Worm (Caenorhabditis elegans) whole organism, young adult: ENCODE results near the gene ceh-38.

ENCODE experiments used
- B0261.1 ChIP-seq: sonication (generic microtip); optimal IDR thresholded peaks from 2 replicates; lab custom pipeline; 2016; ENCODE audit warnings: mild to moderate bottlenecking, missing genetic modification characterization, moderate library complexity, missing compliant biosample characterization
- C17E4.6 ChIP-seq: fragments of 200-800 bp; sonication (Bioruptor generic); IDR thresholded peaks from 2 replicates; pipeline ENCODE4 v1.3.6; 2022; ENCODE audit warnings: missing genetic modification reagents, missing genetic modification characterization, missing compliant biosample characterization
- F57A8.1 ChIP-seq: fragments of 200-800 bp; sonication (Bioruptor generic); optimal IDR thresholded peaks from 2 replicates; lab custom pipeline; 2018; ENCODE audit warnings: mild to moderate bottlenecking, missing genetic modification characterization, moderate library complexity, missing compliant biosample characterization
- T26A5.8 ChIP-seq: sonication (generic microtip); optimal IDR thresholded peaks from 2 replicates; lab custom pipeline; 2016; ENCODE audit warnings: missing genetic modification characterization, missing compliant biosample characterization
- Y53G8AR.9 ChIP-seq: fragments of 200-800 bp; sonication (Bioruptor generic); conservative IDR thresholded peaks from 2 replicates; pipeline ENCODE4 v1.3.6; 2022; ENCODE audit warnings: missing genetic modification reagents, missing genetic modification characterization, missing compliant biosample characterization
- bed-1 ChIP-seq: fragments of 200-800 bp; sonication (Bioruptor generic); IDR thresholded peaks from 2 replicates; pipeline ENCODE4 v1.3.6; 2022; ENCODE audit warnings: missing genetic modification reagents, missing genetic modification characterization, missing compliant biosample characterization
- dpl-1 ChIP-seq: fragments of 150-350 bp; optimal IDR thresholded peaks from 2 replicates; lab custom pipeline; 2014; ENCODE audit warnings: missing biosample characterization, missing genetic modification reagents, missing genetic modification characterization
- lin-35 ChIP-seq, 3 experiments: fragments of 150-350 bp in 2 of 3; sonication (generic microtip) in 1 of 3; optimal IDR thresholded peaks; 2 replicates each; lab custom pipeline; 2014 to 2018; ENCODE audit warnings: missing biosample characterization in 3 of 3, missing genetic modification characterization in 3 of 3, missing genetic modification reagents in 3 of 3
- nhr-179 ChIP-seq: sonication (generic microtip); optimal IDR thresholded peaks from 2 replicates; lab custom pipeline; 2016; ENCODE audit warnings: mild to moderate bottlenecking, missing genetic modification characterization, missing compliant biosample characterization
- snpc-4 ChIP-seq, 5 experiments: fragments of 150-350 bp in 1 of 5; sonication (generic microtip) in 4 of 5; optimal IDR thresholded peaks; 2 replicates each; lab custom pipeline; 2014 to 2018; ENCODE audit warnings: missing genetic modification characterization in 5 of 5, missing biosample characterization in 3 of 5, antibody characterized with exemption in 2 of 5, mild to moderate bottlenecking in 2 of 5, missing compliant biosample characterization in 2 of 5, missing genotype in 2 of 5, moderate library complexity in 2 of 5, missing genetic modification reagents in 1 of 5

- no peak for TF ChIP-seq B0261.1 (tag; lab: Kevin White, UChicago)
- TF ChIP-seq snpc-4 (GFP tag; optimal IDR thresholded peaks at IDR 0.05; lab: Kevin White, UChicago) = no peak
- peak in 1 of 4 experiments; percentile 9 for TF ChIP-seq snpc-4 (tag; optimal IDR thresholded peaks at IDR 0.05; lab: Kevin White, UChicago)
- no peak for TF ChIP-seq T26A5.8 (tag; lab: Kevin White, UChicago)
- no peak for TF ChIP-seq nhr-179 (tag; lab: Kevin White, UChicago)
- no peak for TF ChIP-seq F57A8.1
- TF ChIP-seq lin-35 (GFP tag; optimal IDR thresholded peaks at IDR 0.05; lab: Kevin White, UChicago) = peak in 1 of 3 experiments; percentile 71
- no peak for TF ChIP-seq C17E4.6 (GFP tag; lab: Robert Waterston, UW)
- no peak for TF ChIP-seq bed-1 (GFP tag; lab: Robert Waterston, UW)
- TF ChIP-seq Y53G8AR.9 (GFP tag; lab: Robert Waterston, UW) = no peak
- TF ChIP-seq dpl-1 (GFP tag; lab: Kevin White, UChicago) = no peak
Measured at ce11 chrII:6992949-6993348, 41.6 kb downstream of the ceh-38 start.
